Fruit fly (Drosophila melanogaster): ENCODE results near the gene CG44195.

The CG44195 gene

dm6 chr3L:7630047-7630446 lies 65.4 kb downstream of the CG44195 start:
- TF ChIP-seq h (optimal IDR thresholded peaks at IDR 0.05) (no peak), Myc (optimal IDR thresholded peaks at IDR 0.05) (no peak), ttk (optimal IDR thresholded peaks at IDR 0.05) (no peak), Sin3A (optimal IDR thresholded peaks at IDR 0.05) (no peak), psq (optimal IDR thresholded peaks at IDR 0.05) (no peak), insv (optimal IDR thresholded peaks at IDR 0.05) (no peak)

DNA sequence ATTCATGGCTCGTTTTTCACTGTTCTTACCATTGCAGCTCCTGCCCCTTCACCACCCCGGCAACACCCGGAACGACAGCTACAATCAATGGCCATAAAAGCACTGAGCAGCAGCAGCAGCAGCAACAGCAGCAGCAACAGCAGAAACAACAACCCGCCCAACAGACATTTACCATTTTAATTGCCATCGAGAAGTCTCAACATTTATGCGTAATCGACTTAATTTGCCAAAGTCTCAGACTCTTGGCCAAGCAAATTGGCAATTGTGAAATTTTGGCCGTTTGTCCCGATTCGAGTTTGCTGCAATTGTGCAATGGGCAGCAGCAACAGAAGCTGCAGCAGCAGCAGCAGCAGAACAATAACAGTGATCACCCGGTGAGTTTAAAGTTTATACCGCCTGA lies 70.9 kb downstream of the CG44195 start:
- TF ChIP-seq insv (optimal IDR thresholded peaks at IDR 0.05) (no peak), Sin3A (optimal IDR thresholded peaks at IDR 0.05) (no peak)

DNA sequence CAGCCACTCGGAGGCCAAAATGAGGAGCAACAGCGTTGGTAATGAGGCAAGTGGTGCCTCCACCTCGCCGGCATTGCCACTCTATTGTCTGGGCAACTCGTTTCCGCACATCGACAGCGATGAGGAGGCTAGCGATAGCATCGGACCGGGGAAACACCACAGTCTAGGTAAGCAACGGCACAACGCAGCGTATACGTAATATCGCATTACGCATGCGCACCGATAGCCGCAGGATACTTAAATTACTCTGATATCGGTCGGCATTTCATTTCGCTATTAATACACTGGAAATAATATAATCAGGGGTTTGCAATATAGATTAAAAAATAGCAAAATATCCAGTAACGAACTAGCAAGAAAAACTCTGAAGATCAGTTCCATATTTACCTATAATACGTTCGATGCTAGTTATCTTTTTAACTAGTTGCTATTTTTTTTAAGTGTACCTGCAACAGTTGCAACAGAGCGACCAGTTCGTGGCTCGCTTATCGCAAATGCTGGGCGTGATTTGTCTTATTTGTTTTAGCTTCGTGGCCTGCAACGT lies 77.9 kb downstream of the CG44195 start:
- TF ChIP-seq Myc (optimal IDR thresholded peaks at IDR 0.05) (no peak), psq (optimal IDR thresholded peaks at IDR 0.05) (no peak), insv (optimal IDR thresholded peaks at IDR 0.05) (no peak), ttk (optimal IDR thresholded peaks at IDR 0.05) (no peak), h (optimal IDR thresholded peaks at IDR 0.05) (no peak), Sin3A (optimal IDR thresholded peaks at IDR 0.05) (no peak)

- TF ChIP-seq h (optimal IDR thresholded peaks at IDR 0.05) (no peak), psq (optimal IDR thresholded peaks at IDR 0.05) (no peak), Myc (optimal IDR thresholded peaks at IDR 0.05) (no peak), Sin3A (optimal IDR thresholded peaks at IDR 0.05) (no peak), insv (optimal IDR thresholded peaks at IDR 0.05) (no peak)
Observed at dm6 chr3L:7614226-7614625, 81.2 kb downstream of the CG44195 start.

DNA sequence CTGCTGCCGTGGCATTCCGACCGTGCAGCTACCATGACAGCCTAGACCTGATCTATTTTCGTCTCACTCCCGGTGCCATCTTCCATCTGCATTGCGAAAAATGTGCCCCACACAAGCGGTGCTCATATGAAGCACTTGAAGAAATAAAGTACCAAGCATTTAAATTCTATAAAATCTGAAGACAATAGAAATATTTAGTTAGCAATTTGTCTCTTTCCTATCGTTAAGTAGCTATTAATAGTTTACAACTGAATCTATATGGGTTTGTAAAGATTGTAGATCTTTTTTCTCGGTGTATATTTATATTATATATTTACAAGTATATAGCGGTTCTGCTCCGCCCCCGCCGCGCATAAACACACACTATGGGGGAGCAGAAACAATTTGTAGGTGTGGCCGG lies 84.2 kb downstream of the CG44195 start:
- TF ChIP-seq Myc (optimal IDR thresholded peaks at IDR 0.05) (no peak), psq (optimal IDR thresholded peaks at IDR 0.05) (no peak), ttk (optimal IDR thresholded peaks at IDR 0.05) (no peak), Sin3A (optimal IDR thresholded peaks at IDR 0.05) (no peak), h (optimal IDR thresholded peaks at IDR 0.05) (no peak), insv (optimal IDR thresholded peaks at IDR 0.05) (no peak)

DNA sequence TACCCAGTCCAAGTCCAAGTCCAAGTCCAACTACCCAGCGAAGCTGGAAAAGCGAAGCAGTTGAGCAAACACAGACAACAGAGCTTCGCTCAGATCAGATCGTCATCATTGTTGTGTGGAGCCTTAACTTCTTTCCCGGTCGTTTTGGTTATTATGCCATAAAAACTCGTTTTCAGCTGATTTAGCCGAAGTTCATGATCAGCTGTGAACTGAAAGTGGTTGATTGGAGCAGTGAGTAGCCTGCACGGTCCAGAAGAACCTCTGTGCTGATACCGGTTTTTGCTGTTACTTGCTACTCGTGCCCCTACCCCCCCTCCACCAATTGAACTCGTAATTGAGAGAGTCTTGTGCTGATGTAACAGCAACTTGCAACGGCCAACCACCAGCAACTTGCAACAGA lies 84.9 kb downstream of the CG44195 start:
- no peak for TF ChIP-seq h (optimal IDR thresholded peaks at IDR 0.05)
- TF ChIP-seq psq (optimal IDR thresholded peaks at IDR 0.05) = no peak
- no peak for TF ChIP-seq insv (optimal IDR thresholded peaks at IDR 0.05)
- TF ChIP-seq ttk (optimal IDR thresholded peaks at IDR 0.05) = no peak
- TF ChIP-seq Myc (optimal IDR thresholded peaks at IDR 0.05) = no peak
- no peak for TF ChIP-seq Sin3A (optimal IDR thresholded peaks at IDR 0.05)

Data from Kc167 (cell line).